Worm (Caenorhabditis elegans): ENCODE measurements around the gene C07B5.3.

DNA sequence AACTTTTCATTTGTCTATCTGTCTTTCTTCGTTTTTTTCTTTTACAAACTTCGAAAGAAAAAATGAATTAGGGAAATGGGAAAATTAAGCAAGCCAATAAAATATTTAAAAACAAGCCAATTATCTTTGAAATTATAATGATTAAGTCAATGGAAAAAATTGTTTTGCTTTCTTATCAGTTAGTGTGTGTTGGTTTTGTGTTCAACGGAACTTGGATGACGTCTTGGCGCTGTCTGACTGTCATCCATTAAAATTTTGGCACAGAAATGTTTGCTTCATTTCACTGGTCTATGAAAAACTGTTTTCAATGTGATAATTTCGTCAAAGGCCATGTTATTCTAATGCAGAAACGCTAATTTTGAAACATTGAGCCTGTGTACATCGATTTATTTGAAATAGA is 27.5 kb upstream of the C07B5.3 start:
- TF ChIP-seq ztf-23 (GFP tag; IDR thresholded peaks at IDR 0.05) (no peak), klf-2 (GFP tag; conservative IDR thresholded peaks at IDR 0.05) (no peak), T22C8.4 (GFP tag; IDR thresholded peaks at IDR 0.05) (no peak), flt-1 (GFP tag; IDR thresholded peaks at IDR 0.05) (no peak), tab-1 (GFP tag; IDR thresholded peaks at IDR 0.05) (no peak), ref-1 (GFP tag; conservative IDR thresholded peaks at IDR 0.05) (no peak)
